Worm (Caenorhabditis elegans) whole organism, L4 larva: ENCODE measurements around the gene fipr-9.

Experiments used
- hlh-30 ChIP-seq: sonication (generic microtip); optimal IDR thresholded peaks from 2 replicates; lab custom pipeline; 2017; ENCODE audit warnings: antibody characterized with exemption, mild to moderate bottlenecking, missing genetic modification characterization, missing compliant biosample characterization; ENCODE audit not compliant: insufficient read depth
- lin-15B ChIP-seq: fragments of 150-350 bp; sonication (generic microtip); optimal IDR thresholded peaks from 3 replicates; lab custom pipeline; 2014; ENCODE audit warnings: missing biosample characterization, missing genetic modification characterization
- nhr-11 ChIP-seq: fragments of 150-350 bp; optimal IDR thresholded peaks from 2 replicates; lab custom pipeline; 2014; ENCODE audit warnings: missing biosample characterization, missing genetic modification characterization
- sdz-12 ChIP-seq: fragments of 200-800 bp; sonication (Bioruptor generic); optimal IDR thresholded peaks from 2 replicates; lab custom pipeline; 2018; ENCODE audit warnings: mild to moderate bottlenecking, missing genetic modification characterization, missing compliant biosample characterization
- unc-62 ChIP-seq, 3 experiments: fragments of 150-350 bp in 1 of 3; sonication (generic microtip); optimal IDR thresholded peaks in 2 of 3; peaks in 1 of 3; 1 replicate in 1 of 3; 2 replicates in 2 of 3; lab custom pipeline; 2014 to 2017; ENCODE audit warnings: missing biosample characterization in 3 of 3, missing genetic modification characterization in 3 of 3, missing genetic modification reagents in 3 of 3, missing genotype in 1 of 3
- ztf-11 ChIP-seq: fragments of 150-350 bp; optimal IDR thresholded peaks from 2 replicates; lab custom pipeline; 2014; ENCODE audit warnings: missing biosample characterization, missing genetic modification characterization

ce11 chrV:10216724-10217123 is 4.7 kb upstream of the fipr-9 start, which contains the start of gene ZK856.14:
- TF ChIP-seq hlh-30 (tag; lab: Kevin White, UChicago) (no peak), ztf-11 (no peak), unc-62 (GFP tag; optimal IDR thresholded peaks at IDR 0.05 in 1 of 2; lab: Kevin White, UChicago) (no peak), unc-62 (tag; optimal IDR thresholded peaks at IDR 0.05; lab: Kevin White, UChicago) (no peak), sdz-12 (no peak), nhr-11 (tag; lab: Kevin White, UChicago) (no peak), lin-15B (no peak)
